Worm (Caenorhabditis elegans): Measurements from ENCODE around the gene C32D5.7.

ce11 chrII:6320655-6321388, 19.0 kb downstream of the C32D5.7 start, which contains the start of gene efr-3:
- TF ChIP-seq ama-1 (optimal IDR thresholded peaks at IDR 0.05) = no peak
- TF ChIP-seq lin-39 (tag; optimal IDR thresholded peaks at IDR 0.05) = no peak
- no peak for TF ChIP-seq ztf-11 (tag; optimal IDR thresholded peaks at IDR 0.05)
- TF ChIP-seq unc-39 (tag; optimal IDR thresholded peaks at IDR 0.05) = no peak
- no peak for TF ChIP-seq blmp-1 (tag; optimal IDR thresholded peaks at IDR 0.05; ENCODE audit: insufficient read depth)
- TF ChIP-seq ceh-82 (tag; optimal IDR thresholded peaks at IDR 0.05) = no peak
- no peak for TF ChIP-seq R02D3.7 (tag; optimal IDR thresholded peaks at IDR 0.05)
- TF ChIP-seq nhr-11 (tag; optimal IDR thresholded peaks at IDR 0.05) = no peak
- TF ChIP-seq fos-1 (tag; optimal IDR thresholded peaks at IDR 0.05) = no peak
- no peak for TF ChIP-seq ztf-4 (tag; optimal IDR thresholded peaks at IDR 0.05)

All from whole organism, L2 larva.